Fruit fly (Drosophila melanogaster) whole organism, embryonic: ENCODE measurements around the gene bwa.

Source experiments
- Antp ChIP-seq: fragments of 200-800 bp; sonication (Bioruptor generic); optimal IDR thresholded peaks from 3 replicates; lab custom pipeline; 2016; ENCODE audit warnings: missing biosample characterization, missing genetic modification characterization
- CG11398 ChIP-seq: fragments of 200-800 bp; sonication (Bioruptor generic); optimal IDR thresholded peaks from 2 replicates; lab custom pipeline; 2016; ENCODE audit warnings: missing biosample characterization, missing genetic modification characterization
- CG12219 ChIP-seq: fragments of 200-800 bp; sonication (Bioruptor generic); optimal IDR thresholded peaks from 3 replicates; lab custom pipeline; 2018; ENCODE audit warnings: missing biosample characterization, mild to moderate bottlenecking, missing genetic modification characterization
- CG1233 ChIP-seq: fragments of 200-800 bp; sonication (Bioruptor generic); optimal IDR thresholded peaks from 4 replicates; lab custom pipeline; 2018; ENCODE audit warnings: missing biosample characterization, mild to moderate bottlenecking, missing genetic modification characterization
- CG13296 ChIP-seq: fragments of 200-800 bp; sonication (Bioruptor generic); optimal IDR thresholded peaks from 3 replicates; lab custom pipeline; 2018; ENCODE audit warnings: missing biosample characterization, mild to moderate bottlenecking, missing genetic modification characterization
- CG13775 ChIP-seq: fragments of 200-800 bp; sonication (Bioruptor generic); optimal IDR thresholded peaks from 3 replicates; lab custom pipeline; 2017; ENCODE audit warnings: missing biosample characterization, mild to moderate bottlenecking, missing genetic modification characterization
- CG15514 ChIP-seq: fragments of 200-800 bp; sonication (Bioruptor generic); optimal IDR thresholded peaks from 3 replicates; lab custom pipeline; 2017; ENCODE audit warnings: missing biosample characterization, missing genetic modification characterization, mild to moderate bottlenecking, moderate library complexity, missing genetic modification reagents
- CG15601 ChIP-seq: fragments of 200-800 bp; sonication (Bioruptor generic); optimal IDR thresholded peaks from 3 replicates; lab custom pipeline; 2019; ENCODE audit warnings: missing biosample characterization, mild to moderate bottlenecking, missing genetic modification characterization, moderate library complexity
- CG15696 ChIP-seq: fragments of 200-800 bp; sonication (Bioruptor generic); optimal IDR thresholded peaks from 2 replicates; lab custom pipeline; 2019; ENCODE audit warnings: missing biosample characterization, mild to moderate bottlenecking, missing genetic modification characterization, moderate library complexity
- CG18476 ChIP-seq: fragments of 200-800 bp; sonication (Bioruptor generic); optimal IDR thresholded peaks from 2 replicates; lab custom pipeline; 2016; ENCODE audit warnings: missing biosample characterization, mild to moderate bottlenecking, missing genetic modification characterization
- CG32532 ChIP-seq: fragments of 200-800 bp; sonication (Bioruptor generic); IDR thresholded peaks from 2 replicates; pipeline ENCODE4 v1.3.6; 2022; ENCODE audit warnings: missing biosample characterization, missing genetic modification characterization
- CG3847 ChIP-seq: fragments of 200-800 bp; sonication (Bioruptor generic); IDR thresholded peaks from 2 replicates; pipeline ENCODE4 v1.3.6; 2022; ENCODE audit warnings: missing biosample characterization, missing genetic modification characterization
- CG4820 ChIP-seq: fragments of 200-800 bp; sonication (Bioruptor generic); optimal IDR thresholded peaks from 3 replicates; lab custom pipeline; 2016; ENCODE audit warnings: missing biosample characterization, missing genetic modification characterization
- CG6765 ChIP-seq: fragments of 200-800 bp; sonication (Bioruptor generic); optimal IDR thresholded peaks from 3 replicates; lab custom pipeline; 2017; ENCODE audit warnings: missing biosample characterization, mild to moderate bottlenecking, missing genetic modification characterization
- CG8388 ChIP-seq: fragments of 200-800 bp; sonication (Bioruptor generic); optimal IDR thresholded peaks from 2 replicates; lab custom pipeline; 2019; ENCODE audit warnings: missing biosample characterization, mild to moderate bottlenecking, missing genetic modification characterization, moderate library complexity
- CG9437 ChIP-seq: fragments of 200-800 bp; sonication (Bioruptor generic); optimal IDR thresholded peaks from 2 replicates; lab custom pipeline; 2018; ENCODE audit warnings: missing biosample characterization, mild to moderate bottlenecking, missing genetic modification characterization
- CG9727 ChIP-seq: fragments of 200-800 bp; sonication (Bioruptor generic); optimal IDR thresholded peaks from 3 replicates; lab custom pipeline; 2017; ENCODE audit warnings: missing biosample characterization, mild to moderate bottlenecking, missing genetic modification characterization
- CG9817 ChIP-seq: fragments of 200-800 bp; sonication (Bioruptor generic); optimal IDR thresholded peaks from 2 replicates; lab custom pipeline; 2018; ENCODE audit warnings: missing biosample characterization, mild to moderate bottlenecking, missing genetic modification characterization, moderate library complexity
- CHES-1-like ChIP-seq: fragments of 200-800 bp; sonication (Bioruptor generic); optimal IDR thresholded peaks from 2 replicates; lab custom pipeline; 2016; ENCODE audit warnings: missing biosample characterization, missing genetic modification characterization
- Chrac-16 ChIP-seq: fragments of 200-800 bp; sonication (Bioruptor generic); optimal IDR thresholded peaks from 3 replicates; lab custom pipeline; 2016; ENCODE audit warnings: missing biosample characterization, missing genetic modification characterization
- CkIIα-i1 ChIP-seq: fragments of 200-800 bp; sonication (Bioruptor generic); IDR thresholded peaks from 2 replicates; pipeline ENCODE4 v1.3.6; 2022; ENCODE audit warnings: missing biosample characterization, missing genetic modification characterization
- D19A ChIP-seq: fragments of 200-800 bp; optimal IDR thresholded peaks from 3 replicates; lab custom pipeline; 2019; ENCODE audit warnings: missing biosample characterization, mild to moderate bottlenecking, missing genetic modification characterization, moderate library complexity
- Deaf1 ChIP-seq: fragments of 200-800 bp; optimal IDR thresholded peaks from 3 replicates; lab custom pipeline; 2019; ENCODE audit warnings: missing biosample characterization, mild to moderate bottlenecking, missing genetic modification characterization, moderate library complexity
- Dip2 ChIP-seq: fragments of 200-800 bp; sonication (Bioruptor generic); IDR thresholded peaks from 2 replicates; pipeline ENCODE4 v1.3.6; 2022; ENCODE audit warnings: missing biosample characterization, missing genetic modification characterization
- Eip74EF ChIP-seq, 2 experiments: fragments of 200-800 bp in 1 of 2; fragments of >200 bp in 1 of 2; sonication (Bioruptor generic) in 1 of 2; optimal IDR thresholded peaks; 2 replicates each; lab custom pipeline; 2017 to 2019; ENCODE audit warnings: missing biosample characterization in 2 of 2, missing genetic modification characterization in 2 of 2, mild to moderate bottlenecking in 1 of 2, moderate library complexity in 1 of 2
- Fer1 ChIP-seq: fragments of 200-800 bp; sonication (Bioruptor generic); optimal IDR thresholded peaks from 2 replicates; lab custom pipeline; 2017; ENCODE audit warnings: missing biosample characterization, mild to moderate bottlenecking, missing genetic modification characterization
- HHEX ChIP-seq: fragments of 200-800 bp; sonication (Bioruptor generic); optimal IDR thresholded peaks from 3 replicates; lab custom pipeline; 2017; ENCODE audit warnings: missing biosample characterization, mild to moderate bottlenecking, missing genetic modification characterization, missing genetic modification reagents
- HLH54F ChIP-seq: fragments of 200-800 bp; sonication (Bioruptor generic); optimal IDR thresholded peaks from 3 replicates; lab custom pipeline; 2016; ENCODE audit warnings: missing biosample characterization, missing genetic modification characterization
- Hr3 ChIP-seq: fragments of 200-800 bp; sonication (Bioruptor generic); optimal IDR thresholded peaks from 3 replicates; lab custom pipeline; 2016; ENCODE audit warnings: missing biosample characterization, missing genetic modification characterization
- al ChIP-seq: fragments of 200-800 bp; sonication (Bioruptor generic); IDR thresholded peaks from 2 replicates; pipeline ENCODE4 v1.3.6; 2022; ENCODE audit warnings: missing biosample characterization, missing genetic modification characterization
- bowl ChIP-seq: fragments of 200-800 bp; sonication (Bioruptor generic); IDR thresholded peaks from 2 replicates; pipeline ENCODE4 v1.3.6; 2022; ENCODE audit warnings: missing biosample characterization, missing genetic modification characterization
- cato ChIP-seq: fragments of 200-800 bp; sonication (Bioruptor generic); optimal IDR thresholded peaks from 2 replicates; lab custom pipeline; 2016; ENCODE audit warnings: missing biosample characterization, missing genetic modification characterization, borderline replicate concordance
- chinmo ChIP-seq: fragments of 200-800 bp; sonication (Bioruptor generic); IDR thresholded peaks from 4 replicates; pipeline ENCODE4 v1.3.6; 2022; ENCODE audit warnings: missing biosample characterization, missing genetic modification characterization; ENCODE audit not compliant: partially characterized antibody
- crc ChIP-seq: fragments of 200-800 bp; sonication (Bioruptor generic); optimal IDR thresholded peaks from 2 replicates; lab custom pipeline; 2016; ENCODE audit warnings: missing biosample characterization, missing genetic modification characterization
- eve ChIP-seq, 2 experiments: fragments of >200 bp; optimal IDR thresholded peaks; 2 replicates each; lab custom pipeline; 2017; ENCODE audit warnings: missing biosample characterization in 2 of 2, missing genetic modification characterization in 2 of 2
- fd96Cb ChIP-seq: fragments of 200-800 bp; sonication (Bioruptor generic); optimal IDR thresholded peaks from 2 replicates; lab custom pipeline; 2018; ENCODE audit warnings: missing biosample characterization, mild to moderate bottlenecking, missing genetic modification characterization, moderate library complexity
- fu2 ChIP-seq: fragments of 200-800 bp; sonication (Bioruptor generic); optimal IDR thresholded peaks from 2 replicates; lab custom pipeline; 2016; ENCODE audit warnings: missing biosample characterization, missing genetic modification characterization
- org-1 ChIP-seq: fragments of 200-800 bp; sonication (Bioruptor generic); optimal IDR thresholded peaks from 2 replicates; lab custom pipeline; 2017; ENCODE audit warnings: missing biosample characterization, missing genetic modification characterization
- peb ChIP-seq: fragments of 200-800 bp; sonication (Bioruptor generic); IDR thresholded peaks from 2 replicates; pipeline ENCODE4 v1.3.6; 2022; ENCODE audit warnings: missing biosample characterization, missing genetic modification characterization
- prd ChIP-seq, 3 experiments: fragments of >200 bp in 2 of 3; fragments of 200-800 bp in 1 of 3; sonication (Bioruptor generic) in 1 of 3; optimal IDR thresholded peaks in 2 of 3; IDR thresholded peaks in 1 of 3; 2 replicates in 2 of 3; 3 replicates in 1 of 3; pipeline versions ENCODE4 v1.3.6 to Lab custom; 2017 to 2022; ENCODE audit warnings: missing biosample characterization in 1 of 3, missing genetic modification characterization in 1 of 3
- sc ChIP-seq, 3 experiments: fragments of >200 bp in 2 of 3; fragments of 200-800 bp in 1 of 3; sonication (Bioruptor generic) in 1 of 3; optimal IDR thresholded peaks; 2 replicates in 2 of 3; 3 replicates in 1 of 3; lab custom pipeline; 2017; ENCODE audit warnings: mild to moderate bottlenecking in 1 of 3, missing biosample characterization in 1 of 3, missing genetic modification characterization in 1 of 3, missing genetic modification reagents in 1 of 3
- scrt ChIP-seq: fragments of 200-800 bp; sonication (Bioruptor generic); optimal IDR thresholded peaks from 2 replicates; lab custom pipeline; 2018; ENCODE audit warnings: missing biosample characterization, mild to moderate bottlenecking, missing genetic modification characterization, moderate library complexity
- sens ChIP-seq: fragments of 200-800 bp; sonication (Bioruptor generic); peaks from one replicate; lab custom pipeline; 2016; ENCODE audit warnings: missing biosample characterization, missing genetic modification characterization
- tin ChIP-seq: fragments of 200-800 bp; sonication (Bioruptor generic); optimal IDR thresholded peaks from 3 replicates; lab custom pipeline; 2016; ENCODE audit warnings: missing biosample characterization, missing genetic modification characterization
- tio ChIP-seq: fragments of 200-800 bp; sonication (Bioruptor generic); optimal IDR thresholded peaks from 2 replicates; lab custom pipeline; 2017; ENCODE audit warnings: missing biosample characterization, missing genetic modification characterization, inconsistent platforms
- ttk ChIP-seq: fragments of 200-800 bp; sonication (Bioruptor generic); IDR thresholded peaks from 2 replicates; pipeline ENCODE4 v2.1.2; 2022; ENCODE audit warnings: missing biosample characterization, missing genetic modification characterization
- tup ChIP-seq: fragments of 200-800 bp; sonication (Bioruptor generic); optimal IDR thresholded peaks from 2 replicates; lab custom pipeline; 2016; ENCODE audit warnings: missing biosample characterization, mild to moderate bottlenecking, missing genetic modification characterization, moderate library complexity
- tx ChIP-seq: fragments of 200-800 bp; sonication (Bioruptor generic); optimal IDR thresholded peaks from 2 replicates; lab custom pipeline; 2016; ENCODE audit warnings: missing biosample characterization, missing genetic modification characterization
- zen ChIP-seq: fragments of 200-800 bp; sonication (Bioruptor generic); optimal IDR thresholded peaks from 3 replicates; lab custom pipeline; 2018; ENCODE audit warnings: missing biosample characterization, mild to moderate bottlenecking, missing genetic modification characterization, moderate library complexity

The bwa gene

dm6 chr2L:20027382-20027919, 38.7 kb upstream of the bwa start, which contains the start of gene sNPF (continued):
- no peak for TF ChIP-seq CG32532
- TF ChIP-seq D19A (tag; lab: Kevin White, UChicago) = peak; percentile 77
- peak; percentile 94 for TF ChIP-seq Deaf1
- peak; percentile 22 for TF ChIP-seq fd96Cb
- TF ChIP-seq CG9817 (tag; lab: Kevin White, UChicago) = peak; percentile 36
- peak; percentile 2 for TF ChIP-seq crc (GFP tag; lab: Kevin White, UChicago)
- TF ChIP-seq scrt (GFP tag; lab: Kevin White, UChicago) = peak; percentile 98
- TF ChIP-seq CG4820 (GFP tag; lab: Kevin White, UChicago) = no peak
- peak; percentile 29 for TF ChIP-seq Chrac-16 (GFP tag; lab: Kevin White, UChicago)
- TF ChIP-seq CG12219 (GFP tag; lab: Kevin White, UChicago) = peak; percentile 64
- peak; percentile 71 for TF ChIP-seq CHES-1-like (GFP tag; lab: Kevin White, UChicago)
- TF ChIP-seq CG8388 = no peak
- TF ChIP-seq CG9437 (GFP tag; lab: Kevin White, UChicago) = peak; percentile 54
- peak; percentile 37 for TF ChIP-seq Hr3 (GFP tag; lab: Kevin White, UChicago)
- peak; percentile 29 for TF ChIP-seq tin (GFP tag; lab: Kevin White, UChicago)
- TF ChIP-seq CkIIα-i1 (GFP tag; lab: Robert Waterston, UW) = no peak
- 0 out of 2 replicates have a peak, but pooled peaks have one; percentile 25 for TF ChIP-seq ttk
- peak; percentile 100 for TF ChIP-seq CG15601 (tag; lab: Kevin White, UChicago)
- TF ChIP-seq CG9727 (GFP tag; lab: Kevin White, UChicago) = peak; percentile 72
- TF ChIP-seq Dip2 (GFP tag; lab: Robert Waterston, UW) = no peak
- 0 out of 2 replicates have a peak, but pooled peaks have one; percentile 33 for TF ChIP-seq CG3847 (GFP tag; lab: Robert Waterston, UW)
- no peak for TF ChIP-seq prd (optimal IDR thresholded peaks at IDR 0.05; lab: Kevin White, UChicago)
- TF ChIP-seq prd (GFP tag; IDR thresholded peaks at IDR 0.05; lab: Robert Waterston, UW) = no peak
- TF ChIP-seq fu2 = peak; percentile 35
- TF ChIP-seq CG15514 = peak; percentile 17
- peak; percentile 61 for TF ChIP-seq CG13775 (GFP tag; lab: Kevin White, UChicago)
- peak; percentile 8 for TF ChIP-seq CG11398 (GFP tag; lab: Kevin White, UChicago)
- peak; percentile 74 for TF ChIP-seq Fer1
- no peak for TF ChIP-seq al (GFP tag; lab: Robert Waterston, UW)
- TF ChIP-seq HHEX (GFP tag; lab: Kevin White, UChicago) = peak; percentile 24
- peak; percentile 35 for TF ChIP-seq CG1233 (GFP tag; lab: Kevin White, UChicago)
- no peak for TF ChIP-seq Antp
- peak in 1 of 2 experiments; percentile 80 for TF ChIP-seq eve (GFP tag; optimal IDR thresholded peaks at IDR 0.05; lab: Kevin White, UChicago)
- TF ChIP-seq chinmo (GFP tag; lab: Robert Waterston, UW) = no peak
- TF ChIP-seq tio (GFP tag; lab: Kevin White, UChicago) = peak; percentile 52
- TF ChIP-seq zen (tag; lab: Kevin White, UChicago) = no peak
- TF ChIP-seq CG13296 (GFP tag; lab: Kevin White, UChicago) = peak; percentile 32
- peak; percentile 44 for TF ChIP-seq CG6765 (GFP tag; lab: Kevin White, UChicago)
- no peak for TF ChIP-seq Eip74EF (GFP tag; optimal IDR thresholded peaks at IDR 0.05; lab: Kevin White, UChicago)
- peak; percentile 72 for TF ChIP-seq HLH54F (GFP tag; lab: Kevin White, UChicago)
- no peak for TF ChIP-seq sc (optimal IDR thresholded peaks at IDR 0.05; lab: Kevin White, UChicago)
- TF ChIP-seq sc (GFP tag; optimal IDR thresholded peaks at IDR 0.05; lab: Kevin White, UChicago) = peak; percentile 5
- TF ChIP-seq peb (GFP tag; lab: Robert Waterston, UW) = no peak
- peak; percentile 15 for TF ChIP-seq cato (GFP tag; lab: Kevin White, UChicago)
- TF ChIP-seq tx (GFP tag; lab: Kevin White, UChicago) = peak; percentile 58
- peak; percentile 71 for TF ChIP-seq org-1 (GFP tag; lab: Kevin White, UChicago)
- TF ChIP-seq tup = no peak
- no peak for TF ChIP-seq bowl (GFP tag; lab: Robert Waterston, UW)
- peak; percentile 86 for TF ChIP-seq sens
- TF ChIP-seq CG15696 (tag; lab: Kevin White, UChicago) = no peak
- peak; percentile 28 for TF ChIP-seq CG18476 (GFP tag; lab: Kevin White, UChicago)
